Fruit fly (Drosophila melanogaster) whole organism, pupa: Measurements from ENCODE around the gene CG42577.

ENCODE experiments used
- CG10348 ChIP-seq: fragments of 200-800 bp; sonication (Bioruptor generic); IDR thresholded peaks from 2 replicates; pipeline ENCODE4 v1.3.6; 2022; ENCODE audit warnings: missing biosample characterization, missing genetic modification characterization
- CG12605 ChIP-seq: fragments of 200-800 bp; sonication (Bioruptor generic); IDR thresholded peaks from 2 replicates; pipeline ENCODE4 v1.3.6; 2022; ENCODE audit warnings: missing biosample characterization, missing genetic modification characterization
- CG15710 ChIP-seq: fragments of 200-800 bp; sonication (Bioruptor generic); optimal IDR thresholded peaks from 2 replicates; lab custom pipeline; 2018; ENCODE audit warnings: missing biosample characterization, mild to moderate bottlenecking, missing genetic modification characterization, moderate library complexity
- CG17806 ChIP-seq: fragments of 200-800 bp; sonication (Bioruptor generic); optimal IDR thresholded peaks from 2 replicates; lab custom pipeline; 2018; ENCODE audit warnings: missing biosample characterization, mild to moderate bottlenecking, missing genetic modification characterization, moderate library complexity
- CG8301 ChIP-seq: fragments of 200-800 bp; sonication (Bioruptor generic); optimal IDR thresholded peaks from 2 replicates; lab custom pipeline; 2018; ENCODE audit warnings: missing biosample characterization, mild to moderate bottlenecking, missing genetic modification characterization
- CG9948 ChIP-seq: fragments of 200-800 bp; sonication (Bioruptor generic); optimal IDR thresholded peaks from 2 replicates; lab custom pipeline; 2018; ENCODE audit warnings: missing biosample characterization, mild to moderate bottlenecking, missing genetic modification characterization, moderate library complexity
- D1 ChIP-seq: fragments of 200-800 bp; sonication (Bioruptor generic); optimal IDR thresholded peaks from 2 replicates; lab custom pipeline; 2018; ENCODE audit warnings: missing biosample characterization, mild to moderate bottlenecking, missing genetic modification characterization, moderate library complexity
- EcR ChIP-seq: fragments of 200-800 bp; sonication (Bioruptor generic); optimal IDR thresholded peaks from 3 replicates; lab custom pipeline; 2019; ENCODE audit warnings: missing biosample characterization, missing genetic modification characterization, mild to moderate bottlenecking, moderate library complexity, missing genetic modification reagents
- Ets98B ChIP-seq: fragments of 200-800 bp; sonication (Bioruptor generic); IDR thresholded peaks from 2 replicates; pipeline ENCODE4 v1.3.6; 2022; ENCODE audit warnings: missing biosample characterization, missing genetic modification characterization
- Pif1A ChIP-seq: fragments of 200-800 bp; sonication (Bioruptor generic); optimal IDR thresholded peaks from 3 replicates; lab custom pipeline; 2016; ENCODE audit warnings: missing biosample characterization, missing genetic modification characterization
- Pif1B ChIP-seq: fragments of 200-800 bp; sonication (Bioruptor generic); optimal IDR thresholded peaks from 3 replicates; lab custom pipeline; 2016; ENCODE audit warnings: missing biosample characterization, missing genetic modification characterization
- fd96Ca ChIP-seq: fragments of 200-800 bp; sonication (Bioruptor generic); IDR thresholded peaks from 3 replicates; pipeline ENCODE4 v1.3.6; 2022; ENCODE audit warnings: missing biosample characterization, missing genetic modification characterization
- gl ChIP-seq: fragments of 200-800 bp; sonication (Bioruptor generic); optimal IDR thresholded peaks from 2 replicates; lab custom pipeline; 2018; ENCODE audit warnings: missing biosample characterization, mild to moderate bottlenecking, missing genetic modification characterization

DNA sequence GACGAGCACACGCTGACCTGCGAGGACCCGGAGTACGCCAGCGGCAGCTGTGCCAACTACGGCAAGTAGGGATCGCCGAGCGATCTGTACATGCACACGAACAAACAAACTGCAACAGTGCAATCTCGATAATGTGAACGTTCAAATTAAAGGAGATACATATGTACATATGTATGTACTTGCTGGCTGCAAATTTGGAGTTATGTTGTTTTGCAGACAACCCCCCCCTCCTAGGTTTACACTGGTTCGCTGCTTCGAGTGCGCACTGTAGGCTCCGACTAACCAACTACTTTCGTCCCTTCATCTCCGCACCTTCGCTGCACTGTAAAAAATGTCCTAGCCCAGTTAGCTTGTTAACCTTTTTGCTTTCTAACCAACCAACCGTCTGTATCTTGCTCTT, 11.3 kb upstream of the CG42577 start:
- TF ChIP-seq gl (tag; lab: Kevin White, UChicago) (no peak), Ets98B (GFP tag; lab: Robert Waterston, UW) (peak; percentile 38; the same call in 1 of the 2 replicates), Pif1A (GFP tag; lab: Kevin White, UChicago) (no peak), CG9948 (peak; percentile 42), CG8301 (tag; lab: Kevin White, UChicago) (peak; percentile 2), D1 (tag; lab: Kevin White, UChicago) (no peak), EcR (GFP tag; lab: Kevin White, UChicago) (no peak), CG17806 (peak; percentile 27), CG10348 (no peak), Pif1B (GFP tag; lab: Kevin White, UChicago) (no peak), CG15710 (tag; lab: Kevin White, UChicago) (peak; percentile 39), CG12605 (GFP tag; lab: Robert Waterston, UW) (peak; percentile 24; the same call in 1 of the 2 replicates), fd96Ca (peak; percentile 71; the same call in 2 of the 3 replicates)
